Fruit fly (Drosophila melanogaster): Measurements from ENCODE around the gene CREG.

- TF ChIP-seq prd (optimal IDR thresholded peaks at IDR 0.05), result no peak
- TF ChIP-seq prd (GFP tag; IDR thresholded peaks at IDR 0.05), result no peak
- no peak for TF ChIP-seq ATbp (GFP tag; optimal IDR thresholded peaks at IDR 0.05)
- TF ChIP-seq scrt (GFP tag; optimal IDR thresholded peaks at IDR 0.05), result no peak
- TF ChIP-seq Ptx1 (GFP tag; IDR thresholded peaks at IDR 0.05), result no peak
- no peak for TF ChIP-seq CG10431 (GFP tag; optimal IDR thresholded peaks at IDR 0.05)
- TF ChIP-seq Gug (GFP tag; IDR thresholded peaks at IDR 0.05), result no peak
- TF ChIP-seq CG1529 (GFP tag; optimal IDR thresholded peaks at IDR 0.05), result no peak
- TF ChIP-seq Lpt (GFP tag; optimal IDR thresholded peaks at IDR 0.05), result no peak
- TF ChIP-seq salm (tag; optimal IDR thresholded peaks at IDR 0.05), result no peak
- no peak for TF ChIP-seq CG10654 (GFP tag; optimal IDR thresholded peaks at IDR 0.05)
- TF ChIP-seq lmd (GFP tag; IDR thresholded peaks at IDR 0.05), result no peak
Measured at dm6 chr3R:17406411-17406810, 12.0 kb upstream of the CREG start, which contains the start of the genes CG42824 and CG42798.
